Worm (Caenorhabditis elegans) whole organism, L4 larva: ENCODE data around the gene fah-1.

ENCODE experiments used
- D1046.2 ChIP-seq: fragments of 200-800 bp; sonication (Bioruptor generic); IDR thresholded peaks from 2 replicates; pipeline ENCODE4 v1.3.6; 2022; ENCODE audit warnings: missing genetic modification characterization, missing compliant biosample characterization
- F10B5.3 ChIP-seq: sonication (generic microtip); optimal IDR thresholded peaks from 2 replicates; lab custom pipeline; 2016; ENCODE audit warnings: mild to moderate bottlenecking, missing genetic modification characterization, missing compliant biosample characterization
- F26F4.8 ChIP-seq: fragments of 200-800 bp; sonication (Bioruptor generic); conservative IDR thresholded peaks from 2 replicates; pipeline ENCODE4 v1.3.6; 2022; ENCODE audit warnings: missing genetic modification characterization, missing compliant biosample characterization
- R02D3.7 ChIP-seq: fragments of 150-350 bp; sonication (generic microtip); optimal IDR thresholded peaks from 3 replicates; lab custom pipeline; 2014; ENCODE audit warnings: missing biosample characterization, missing genetic modification characterization
- Y5F2A.4 ChIP-seq: fragments of 200-800 bp; sonication (Bioruptor generic); optimal IDR thresholded peaks from 2 replicates; lab custom pipeline; 2018; ENCODE audit warnings: mild to moderate bottlenecking, missing genetic modification characterization, missing compliant biosample characterization
- ceh-28 ChIP-seq: fragments of 150-350 bp; optimal IDR thresholded peaks from 2 replicates; lab custom pipeline; 2014; ENCODE audit warnings: missing biosample characterization, missing genetic modification reagents, missing genetic modification characterization
- ceh-32 ChIP-seq: sonication (generic microtip); optimal IDR thresholded peaks from 2 replicates; lab custom pipeline; 2016; ENCODE audit warnings: mild to moderate bottlenecking, missing genetic modification characterization, missing compliant biosample characterization; ENCODE audit not compliant: poor library complexity
- cey-2 ChIP-seq: sonication (generic microtip); optimal IDR thresholded peaks from 3 replicates; lab custom pipeline; 2017; ENCODE audit warnings: missing genetic modification characterization, mild to moderate bottlenecking, missing compliant biosample characterization, antibody characterized with exemption, borderline replicate concordance; ENCODE audit not compliant: insufficient read depth
- daf-12 ChIP-seq: fragments of 150-350 bp; optimal IDR thresholded peaks from 2 replicates; lab custom pipeline; 2014; ENCODE audit warnings: missing biosample characterization, missing genetic modification reagents, missing genetic modification characterization
- daf-16 ChIP-seq, 3 experiments: sonication (generic microtip); optimal IDR thresholded peaks; 2 replicates each; lab custom pipeline; 2016 to 2017; ENCODE audit warnings: missing genetic modification characterization in 3 of 3, missing genetic modification reagents in 3 of 3, mild to moderate bottlenecking in 2 of 3, missing compliant biosample characterization in 2 of 3, missing biosample characterization in 1 of 3, moderate library complexity in 1 of 3
- daf-19 ChIP-seq: fragments of 200-800 bp; sonication (Bioruptor generic); conservative IDR thresholded peaks from 2 replicates; pipeline ENCODE4 v1.3.6; 2022; ENCODE audit warnings: missing genetic modification characterization, missing compliant biosample characterization
- dmd-9 ChIP-seq: fragments of 200-800 bp; sonication (Bioruptor generic); IDR thresholded peaks from 2 replicates; pipeline ENCODE4 v1.3.6; 2022; ENCODE audit warnings: missing genetic modification reagents, missing genetic modification characterization, missing compliant biosample characterization
- dve-1 ChIP-seq: sonication (generic microtip); optimal IDR thresholded peaks from 2 replicates; lab custom pipeline; 2017; ENCODE audit warnings: antibody characterized with exemption, mild to moderate bottlenecking, missing genetic modification characterization, missing compliant biosample characterization; ENCODE audit not compliant: insufficient read depth
- egl-27 ChIP-seq: sonication (generic microtip); optimal IDR thresholded peaks from 3 replicates; lab custom pipeline; 2017; ENCODE audit warnings: missing biosample characterization, missing genetic modification reagents, missing genetic modification characterization
- egl-43 ChIP-seq: fragments of 200-800 bp; sonication (Bioruptor generic); IDR thresholded peaks from 2 replicates; pipeline ENCODE4 v1.3.6; 2022; ENCODE audit warnings: missing genetic modification reagents, missing genetic modification characterization, missing compliant biosample characterization
- fos-1 ChIP-seq: fragments of 150-350 bp; optimal IDR thresholded peaks from 2 replicates; lab custom pipeline; 2014; ENCODE audit warnings: missing biosample characterization, missing genetic modification characterization
- hmg-1.1 ChIP-seq: fragments of 200-800 bp; sonication (Bioruptor generic); IDR thresholded peaks from 2 replicates; pipeline ENCODE4 v1.3.6; 2022; ENCODE audit warnings: missing genetic modification reagents, missing genetic modification characterization, missing compliant biosample characterization
- jun-1 ChIP-seq: fragments of 150-350 bp; optimal IDR thresholded peaks from 2 replicates; lab custom pipeline; 2014; ENCODE audit warnings: missing biosample characterization, missing genetic modification reagents, missing genetic modification characterization
- lin-1 ChIP-seq: fragments of 200-800 bp; sonication (Bioruptor generic); IDR thresholded peaks from 2 replicates; pipeline ENCODE4 v1.3.6; 2022; ENCODE audit warnings: missing genetic modification reagents, missing genetic modification characterization, missing compliant biosample characterization
- lin-13 ChIP-seq: fragments of 150-350 bp; optimal IDR thresholded peaks from 2 replicates; lab custom pipeline; 2014; ENCODE audit warnings: missing biosample characterization, missing genetic modification reagents, missing genetic modification characterization
- lin-39 ChIP-seq: fragments of 150-350 bp; optimal IDR thresholded peaks from 2 replicates; lab custom pipeline; 2014; ENCODE audit warnings: missing biosample characterization, missing genetic modification reagents, missing genetic modification characterization
- madf-5 ChIP-seq, 2 experiments: fragments of 200-800 bp; sonication (Bioruptor generic); IDR thresholded peaks; 2 replicates each; pipeline ENCODE4 v1.3.6; 2022; ENCODE audit warnings: missing compliant biosample characterization in 2 of 2, missing genetic modification characterization in 2 of 2
- madf-9 ChIP-seq: fragments of 200-800 bp; sonication (Bioruptor generic); conservative IDR thresholded peaks from 2 replicates; pipeline ENCODE4 v1.3.6; 2022; ENCODE audit warnings: missing genetic modification reagents, missing genetic modification characterization, missing compliant biosample characterization
- mxl-2 ChIP-seq: fragments of 200-800 bp; sonication (Bioruptor generic); conservative IDR thresholded peaks from 2 replicates; pipeline ENCODE4 v1.3.6; 2022; ENCODE audit warnings: missing genetic modification reagents, missing genetic modification characterization, missing compliant biosample characterization
- nhr-111 ChIP-seq: fragments of 200-800 bp; sonication (Bioruptor generic); optimal IDR thresholded peaks from 2 replicates; lab custom pipeline; 2018; ENCODE audit warnings: mild to moderate bottlenecking, missing genetic modification characterization, missing compliant biosample characterization
- nhr-237 ChIP-seq: sonication (generic microtip); optimal IDR thresholded peaks from 2 replicates; lab custom pipeline; 2017; ENCODE audit warnings: missing biosample characterization, missing genetic modification characterization
- nhr-28 ChIP-seq: fragments of 150-350 bp; optimal IDR thresholded peaks from 2 replicates; lab custom pipeline; 2014; ENCODE audit warnings: missing biosample characterization, missing genetic modification characterization
- nhr-41 ChIP-seq: fragments of 200-800 bp; sonication (Bioruptor generic); IDR thresholded peaks from 2 replicates; pipeline ENCODE4 v1.3.6; 2022; ENCODE audit warnings: missing genetic modification reagents, missing genetic modification characterization, missing compliant biosample characterization
- nhr-42 ChIP-seq: fragments of 200-800 bp; sonication (Bioruptor generic); IDR thresholded peaks from 2 replicates; pipeline ENCODE4 v1.3.6; 2022; ENCODE audit warnings: missing genetic modification characterization, missing compliant biosample characterization
- nhr-6 ChIP-seq: fragments of 150-350 bp; optimal IDR thresholded peaks from 2 replicates; lab custom pipeline; 2014; ENCODE audit warnings: missing biosample characterization, missing genetic modification characterization
- nhr-76 ChIP-seq: fragments of 150-350 bp; optimal IDR thresholded peaks from 2 replicates; lab custom pipeline; 2014; ENCODE audit warnings: missing biosample characterization, missing genetic modification characterization
- set-16 ChIP-seq: fragments of 200-800 bp; sonication (Bioruptor generic); IDR thresholded peaks from 2 replicates; pipeline ENCODE4 v1.3.6; 2022; ENCODE audit warnings: missing genetic modification reagents, missing genetic modification characterization, missing compliant biosample characterization
- snpc-1.2 ChIP-seq: fragments of 200-800 bp; sonication (Bioruptor generic); IDR thresholded peaks from 2 replicates; pipeline ENCODE4 v1.3.6; 2022; ENCODE audit warnings: missing genetic modification reagents, missing genetic modification characterization, missing compliant biosample characterization
- snpc-4 ChIP-seq: fragments of 150-350 bp; optimal IDR thresholded peaks from 2 replicates; lab custom pipeline; 2014; ENCODE audit warnings: missing biosample characterization, missing genetic modification characterization
- unc-39 ChIP-seq: sonication (generic microtip); optimal IDR thresholded peaks from 2 replicates; lab custom pipeline; 2017; ENCODE audit warnings: missing biosample characterization, missing genetic modification characterization
- unc-62 ChIP-seq, 3 experiments: fragments of 150-350 bp in 1 of 3; sonication (generic microtip); optimal IDR thresholded peaks in 2 of 3; peaks in 1 of 3; 1 replicate in 1 of 3; 2 replicates in 2 of 3; lab custom pipeline; 2014 to 2017; ENCODE audit warnings: missing biosample characterization in 3 of 3, missing genetic modification characterization in 3 of 3, missing genetic modification reagents in 3 of 3, missing genotype in 1 of 3
- zag-1 ChIP-seq: fragments of 150-350 bp; optimal IDR thresholded peaks from 2 replicates; lab custom pipeline; 2014; ENCODE audit warnings: missing biosample characterization, missing genetic modification characterization
- zip-11 ChIP-seq: fragments of 200-800 bp; sonication (Bioruptor generic); IDR thresholded peaks from 2 replicates; pipeline ENCODE4 v1.3.6; 2022; ENCODE audit warnings: missing genetic modification characterization, missing compliant biosample characterization
- ztf-11 ChIP-seq: fragments of 150-350 bp; optimal IDR thresholded peaks from 2 replicates; lab custom pipeline; 2014; ENCODE audit warnings: missing biosample characterization, missing genetic modification characterization
- ztf-7 ChIP-seq: fragments of 150-350 bp; optimal IDR thresholded peaks from 2 replicates; lab custom pipeline; 2014; ENCODE audit warnings: missing biosample characterization, missing genetic modification characterization

The fah-1 gene

DNA sequence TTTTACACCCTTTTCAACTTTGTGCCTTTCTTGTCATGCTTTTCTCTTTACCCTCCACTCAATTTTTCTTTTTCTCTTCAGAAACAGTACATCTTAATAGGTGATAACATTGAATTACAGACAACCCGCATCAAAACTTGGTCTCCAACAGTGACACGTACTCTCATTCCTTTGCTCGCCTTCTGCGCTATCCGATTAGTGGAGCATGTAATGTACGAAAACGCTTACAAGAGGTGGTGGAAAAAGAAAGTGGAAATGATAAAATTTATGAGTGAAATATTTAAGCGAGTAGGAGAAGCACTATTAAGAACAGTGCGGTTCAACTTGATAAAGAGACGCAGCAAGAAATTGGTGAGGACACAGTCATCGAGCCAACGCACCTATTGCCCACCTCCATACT, 7.9 kb upstream of the fah-1 start, which contains the start of gene pept-1 (continued):
- TF ChIP-seq lin-13 (GFP tag; lab: Kevin White, UChicago) (no peak), ceh-28 (no peak), egl-27 (no peak), daf-12 (tag; lab: Kevin White, UChicago) (no peak), egl-43 (GFP tag; lab: Robert Waterston, UW) (no peak), R02D3.7 (tag; lab: Kevin White, UChicago) (no peak), cey-2 (tag; lab: Kevin White, UChicago) (no peak), madf-9 (no peak), nhr-6 (tag; lab: Kevin White, UChicago) (peak; percentile 40), nhr-42 (no peak), ztf-7 (tag; lab: Kevin White, UChicago) (no peak), fos-1 (no peak), daf-19 (no peak), lin-1 (peak; percentile 23; the same call in 1 of the 2 replicates), zip-11 (no peak), lin-39 (tag; lab: Kevin White, UChicago) (no peak), zag-1 (tag; lab: Kevin White, UChicago) (no peak), ztf-11 (tag; lab: Kevin White, UChicago) (no peak), D1046.2 (GFP tag; lab: Robert Waterston, UW) (no peak), daf-16 (GFP tag; optimal IDR thresholded peaks at IDR 0.05; lab: Kevin White, UChicago) (no peak), daf-16 (tag; optimal IDR thresholded peaks at IDR 0.05; lab: Kevin White, UChicago) (peak; percentile 58), set-16 (no peak), ceh-32 (tag; lab: Kevin White, UChicago) (no peak), snpc-4 (no peak), nhr-76 (tag; lab: Kevin White, UChicago) (no peak), nhr-41 (GFP tag; lab: Robert Waterston, UW) (0 out of 2 replicates have a peak, but pooled peaks have one; percentile 16), unc-62 (GFP tag; optimal IDR thresholded peaks at IDR 0.05 in 1 of 2; lab: Kevin White, UChicago) (no peak), unc-62 (tag; optimal IDR thresholded peaks at IDR 0.05; lab: Kevin White, UChicago) (no peak), F10B5.3 (tag; lab: Kevin White, UChicago) (no peak), snpc-1.2 (GFP tag; lab: Robert Waterston, UW) (no peak), dmd-9 (no peak), jun-1 (no peak), mxl-2 (GFP tag; lab: Robert Waterston, UW) (no peak), Y5F2A.4 (GFP tag; lab: Kevin White, UChicago) (no peak), F26F4.8 (GFP tag; lab: Robert Waterston, UW) (no peak), hmg-1.1 (no peak)

DNA sequence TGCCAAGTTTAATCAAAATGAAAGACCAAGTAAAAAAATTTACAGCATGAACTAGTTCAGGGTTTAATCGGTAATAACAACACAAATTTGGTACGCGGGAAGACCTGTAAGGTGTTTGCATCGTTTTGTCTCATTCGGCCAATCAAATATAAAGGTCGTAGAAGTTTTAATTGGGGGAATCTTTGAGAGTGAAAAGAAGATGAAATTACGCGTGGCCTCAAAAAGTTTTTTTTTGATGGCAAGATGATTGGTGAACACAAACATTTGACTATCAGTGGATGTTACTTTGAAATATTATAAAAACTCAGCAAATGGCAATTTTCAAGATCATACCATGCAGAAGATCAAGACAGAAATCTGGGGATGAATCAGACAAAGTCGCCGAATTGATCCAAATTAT, 6.4 kb upstream of the fah-1 start, which contains the start of gene nas-33:
nas-33 (minus strand) TSS at position 101 of the 400 bp plus-strand sequence.
- TF ChIP-seq F26F4.8 (GFP tag; lab: Robert Waterston, UW) = no peak
- TF ChIP-seq madf-5 (GFP tag; IDR thresholded peaks at IDR 0.05; lab: Robert Waterston, UW) = no peak
- TF ChIP-seq madf-9 = no peak
- TF ChIP-seq nhr-237 (tag; lab: Kevin White, UChicago) = no peak
- TF ChIP-seq dve-1 (tag; lab: Kevin White, UChicago) = no peak
- TF ChIP-seq nhr-28 = no peak
- no peak for TF ChIP-seq nhr-111 (GFP tag; lab: Kevin White, UChicago)
- TF ChIP-seq unc-39 (tag; lab: Kevin White, UChicago) = no peak
